Fruit fly (Drosophila melanogaster): Measurements from ENCODE around the gene CG34241.

CG34241 gene

DNA sequence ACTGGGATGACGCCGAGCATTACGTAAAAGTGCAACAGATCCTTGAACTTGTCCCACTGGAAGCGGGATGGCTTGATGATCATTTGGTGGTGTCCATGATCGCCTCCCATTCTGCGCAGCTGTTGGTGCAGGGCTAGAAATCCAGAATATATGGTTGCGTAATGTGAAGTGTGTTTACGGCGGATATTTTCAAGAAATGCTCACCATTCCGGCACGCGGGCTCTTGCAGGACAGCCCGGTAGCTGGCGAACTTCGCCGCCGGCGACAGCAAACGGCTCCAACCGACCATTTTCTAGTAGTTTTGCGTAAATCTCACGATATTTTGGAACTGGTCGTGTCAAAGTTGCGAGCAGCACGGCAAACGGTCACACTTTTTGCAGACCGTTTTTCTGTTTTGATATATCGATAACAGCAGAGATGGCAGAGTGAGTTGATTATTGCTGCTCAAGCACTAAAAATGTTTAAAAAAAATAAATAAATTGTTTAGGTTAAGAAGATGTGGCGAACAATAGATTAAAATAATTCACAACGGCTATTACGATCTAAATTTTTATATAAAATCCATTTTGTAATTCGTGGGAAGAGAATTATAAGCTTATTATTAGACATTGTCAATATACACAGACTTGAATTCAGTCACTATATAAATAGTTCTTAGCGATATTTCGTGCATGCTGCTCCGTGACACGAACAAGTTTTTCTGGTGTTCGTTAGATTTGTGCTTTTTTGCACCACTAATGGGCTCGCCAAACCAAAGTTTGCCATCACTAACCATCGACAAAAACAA, 10.5 kb downstream of the CG34241 start, which contains the start of the genes ND-SGDH and RhoGAP68F (continued):
- peak; percentile 25 for TF ChIP-seq luna (GFP tag; optimal IDR thresholded peaks at IDR 0.05)
- peak; percentile 65 for TF ChIP-seq CG13894 (tag; optimal IDR thresholded peaks at IDR 0.05)
- peak; percentile 65 for TF ChIP-seq CG9437 (GFP tag; optimal IDR thresholded peaks at IDR 0.05)
- peak; percentile 46 for TF ChIP-seq HHEX (GFP tag; optimal IDR thresholded peaks at IDR 0.05)
- TF ChIP-seq CG7963 (GFP tag; IDR thresholded peaks at IDR 0.05; ENCODE audit: partially characterized antibody): peak; percentile 70
- TF ChIP-seq Sox102F (GFP tag; optimal IDR thresholded peaks at IDR 0.05): peak; percentile 63
- no peak for TF ChIP-seq CG12299 (tag; optimal IDR thresholded peaks at IDR 0.05)
- TF ChIP-seq Elba2 (GFP tag; optimal IDR thresholded peaks at IDR 0.05): peak; percentile 35
- TF ChIP-seq CG1792 (GFP tag; optimal IDR thresholded peaks at IDR 0.05): peak; percentile 17
- TF ChIP-seq bcd (GFP tag; optimal IDR thresholded peaks at IDR 0.05): peak; percentile 78
- peak; percentile 69; the same call in 2 of the 3 replicates for TF ChIP-seq mld (GFP tag; IDR thresholded peaks at IDR 0.05; ENCODE audit: partially characterized antibody)
- peak; percentile 48 for TF ChIP-seq tap (tag; optimal IDR thresholded peaks at IDR 0.05)
- no peak for TF ChIP-seq schlank (tag; optimal IDR thresholded peaks at IDR 0.05)
- peak; percentile 48 for TF ChIP-seq ewg (GFP tag; optimal IDR thresholded peaks at IDR 0.05)
- TF ChIP-seq Sin3A (optimal IDR thresholded peaks at IDR 0.05): peak; percentile 91
- peak; percentile 41 for TF ChIP-seq Adf1 (GFP tag; IDR thresholded peaks at IDR 0.05)
- TF ChIP-seq Vsx1 (GFP tag; optimal IDR thresholded peaks at IDR 0.05): peak; percentile 62
- TF ChIP-seq Xrp1 (GFP tag; IDR thresholded peaks at IDR 0.05): peak; percentile 58; the same call in 1 of the 2 replicates
- peak; percentile 17 for TF ChIP-seq CG17802 (tag; optimal IDR thresholded peaks at IDR 0.05)
- TF ChIP-seq lov (optimal IDR thresholded peaks at IDR 0.05): no peak
- TF ChIP-seq lov (GFP tag; IDR thresholded peaks at IDR 0.05): no peak
- peak; percentile 55 to 77 for TF ChIP-seq dpn (GFP tag; optimal IDR thresholded peaks at IDR 0.05)
- TF ChIP-seq Rx (GFP tag; IDR thresholded peaks at IDR 0.05): no peak; the same call in 1 of the 2 replicates
- TF ChIP-seq ci (GFP tag; IDR thresholded peaks at IDR 0.05): 0 out of 3 replicates have a peak, but pooled peaks have one; percentile 41
- peak; percentile 89 for TF ChIP-seq bbx (GFP tag; IDR thresholded peaks at IDR 0.05; ENCODE audit: partially characterized antibody)
- peak; percentile 95 for TF ChIP-seq Doc3 (GFP tag; IDR thresholded peaks at IDR 0.05; ENCODE audit: partially characterized antibody)
- peak; percentile 58 for TF ChIP-seq dm (GFP tag; optimal IDR thresholded peaks at IDR 0.05)
- TF ChIP-seq Kr (GFP tag; optimal IDR thresholded peaks at IDR 0.05): no peak
- TF ChIP-seq CG2120 (GFP tag; optimal IDR thresholded peaks at IDR 0.05): peak; percentile 86
- peak; percentile 86 for TF ChIP-seq zfh2 (GFP tag; optimal IDR thresholded peaks at IDR 0.05)
- no peak for TF ChIP-seq ap (GFP tag; IDR thresholded peaks at IDR 0.05)
- TF ChIP-seq Rfx (GFP tag; IDR thresholded peaks at IDR 0.05): peak; percentile 79
- peak; percentile 34 for TF ChIP-seq onecut (GFP tag; IDR thresholded peaks at IDR 0.05)
- TF ChIP-seq Usf (GFP tag; optimal IDR thresholded peaks at IDR 0.05): peak; percentile 52
- peak; percentile 75 for TF ChIP-seq lab (GFP tag; optimal IDR thresholded peaks at IDR 0.05)
- TF ChIP-seq tx (GFP tag; optimal IDR thresholded peaks at IDR 0.05): peak; percentile 45
- no peak for TF ChIP-seq TFAM (GFP tag; optimal IDR thresholded peaks at IDR 0.05)
- TF ChIP-seq B-H1 (GFP tag; IDR thresholded peaks at IDR 0.05): peak; percentile 36; the same call in 1 of the 3 replicates
- TF ChIP-seq CG3838 (GFP tag; optimal IDR thresholded peaks at IDR 0.05): peak; percentile 27
- peak; percentile 76 for TF ChIP-seq CG4820 (GFP tag; optimal IDR thresholded peaks at IDR 0.05)
- TF ChIP-seq CG32532 (GFP tag; IDR thresholded peaks at IDR 0.05): 0 out of 2 replicates have a peak, but pooled peaks have one; percentile 76
- peak; percentile 99 for TF ChIP-seq vnd (GFP tag; IDR thresholded peaks at IDR 0.05; ENCODE audit: partially characterized antibody)
- TF ChIP-seq B-H2 (GFP tag; optimal IDR thresholded peaks at IDR 0.05): peak; percentile 77
- TF ChIP-seq cato (GFP tag; optimal IDR thresholded peaks at IDR 0.05; ENCODE audit: borderline replicate concordance): peak; percentile 70
- peak; percentile 68 for TF ChIP-seq maf-S (GFP tag; optimal IDR thresholded peaks at IDR 0.05)
- no peak for TF ChIP-seq CG7745 (tag; optimal IDR thresholded peaks at IDR 0.05)
- TF ChIP-seq Mrtf (GFP tag; IDR thresholded peaks at IDR 0.05): peak; percentile 67; the same call in 1 of the 3 replicates
- peak; percentile 58 for TF ChIP-seq slp2 (GFP tag; optimal IDR thresholded peaks at IDR 0.05)
- no peak for TF ChIP-seq CG3163 (GFP tag; optimal IDR thresholded peaks at IDR 0.05)
